Worm (Caenorhabditis elegans): Measurements from ENCODE around the gene C45H4.21.

The C45H4.21 gene

ce11 chrV:2132675-2133074 is 16.7 kb downstream of the C45H4.21 start:
- peak; percentile 12 for TF ChIP-seq hmg-11 (tag; optimal IDR thresholded peaks at IDR 0.05)
- TF ChIP-seq nhr-12 (tag; optimal IDR thresholded peaks at IDR 0.05): no peak
- TF ChIP-seq nhr-25 (tag; optimal IDR thresholded peaks at IDR 0.05): no peak

ce11 chrV:2126996-2127585 is 22.2 kb downstream of the C45H4.21 start, which contains the start of gene ldp-1:
Gene ldp-1 (plus strand): TSS chrV:2127535.
- TF ChIP-seq nhr-25 (tag; optimal IDR thresholded peaks at IDR 0.05) (peak; percentile 32), pqm-1 (tag; optimal IDR thresholded peaks at IDR 0.05) (peak; percentile 25), R02D3.7 (tag; optimal IDR thresholded peaks at IDR 0.05) (peak; percentile 6), nhr-43 (tag; optimal IDR thresholded peaks at IDR 0.05; ENCODE audit: poor library complexity, severe bottlenecking) (peak; percentile 83), fos-1 (tag; optimal IDR thresholded peaks at IDR 0.05) (no peak), nhr-23 (tag; optimal IDR thresholded peaks at IDR 0.05) (peak; percentile 55), egl-5 (tag; optimal IDR thresholded peaks at IDR 0.05) (no peak), snpc-4 (tag; optimal IDR thresholded peaks at IDR 0.05) (peak; percentile 30), lin-15B (tag; optimal IDR thresholded peaks at IDR 0.05) (peak; percentile 73), nfya-1 (tag; optimal IDR thresholded peaks at IDR 0.05; ENCODE audit: insufficient read depth) (peak; percentile 65), lsy-12 (tag; optimal IDR thresholded peaks at IDR 0.05) (peak; percentile 66), nhr-237 (tag; optimal IDR thresholded peaks at IDR 0.05) (no peak), eor-1 (tag; optimal IDR thresholded peaks at IDR 0.05) (peak in 1 of 2 experiments; percentile 44), fkh-10 (GFP tag; optimal IDR thresholded peaks at IDR 0.05) (peak; percentile 4), pha-4 (tag; optimal IDR thresholded peaks at IDR 0.05) (peak; percentile 57)

- TF ChIP-seq lin-39 (tag; optimal IDR thresholded peaks at IDR 0.05): peak; percentile 11
- TF ChIP-seq elt-2 (tag; optimal IDR thresholded peaks at IDR 0.05): peak; percentile 21
- no peak for TF ChIP-seq lin-15B (tag; optimal IDR thresholded peaks at IDR 0.05)
- TF ChIP-seq nhr-77 (tag; optimal IDR thresholded peaks at IDR 0.05): no peak
These were observed 22.8 kb downstream of the C45H4.21 start for ce11 chrV:2126554-2126953.

DNA sequence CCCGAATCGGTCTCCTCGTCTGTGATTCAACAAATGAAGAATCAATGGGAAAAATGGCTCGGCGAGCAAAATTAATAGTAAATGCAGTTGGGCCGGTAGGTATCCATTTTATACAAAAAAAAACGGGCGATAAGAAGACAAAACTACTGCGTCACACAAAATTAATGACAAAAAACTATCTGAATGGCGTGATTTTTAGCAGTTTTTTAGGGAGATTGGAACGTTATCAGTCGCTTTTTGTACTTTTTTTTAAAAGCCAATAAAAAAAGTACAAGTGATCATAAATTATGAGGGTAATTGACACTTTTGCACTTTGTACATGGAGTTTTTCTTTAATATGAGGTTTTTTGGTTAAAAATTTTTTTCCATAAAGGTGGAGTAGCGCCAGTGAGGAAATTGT is 26.2 kb downstream of the C45H4.21 start:
- TF ChIP-seq elt-2 (tag; optimal IDR thresholded peaks at IDR 0.05) (peak; percentile 84), pqm-1 (tag; optimal IDR thresholded peaks at IDR 0.05) (peak; percentile 72), unc-62 (GFP tag; optimal IDR thresholded peaks at IDR 0.05) (no peak)

DNA sequence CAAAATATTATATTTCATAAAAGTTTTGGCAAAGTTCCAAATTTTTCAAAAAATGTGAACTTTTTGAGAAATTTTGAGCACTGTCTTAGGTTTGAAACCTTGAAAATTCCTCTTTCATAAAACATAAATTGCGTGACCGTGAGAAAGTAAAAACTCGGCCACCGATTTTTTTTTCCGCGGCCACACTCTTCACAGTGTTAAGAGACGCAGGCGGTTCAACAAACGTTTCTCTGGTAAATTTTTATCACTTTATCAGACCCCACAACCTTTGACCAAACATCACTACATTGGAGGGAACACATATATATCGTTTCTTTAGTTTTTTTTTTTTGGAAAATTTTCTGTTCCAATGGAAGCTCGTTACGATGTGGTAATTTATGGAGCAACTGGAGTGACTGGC is 26.8 kb downstream of the C45H4.21 start, which contains the start of gene F22F7.2:
Gene F22F7.2, plus strand, starts transcription at position 266 of the 400 bp plus-strand sequence.
- peak; percentile 3 for TF ChIP-seq nfya-1 (tag; optimal IDR thresholded peaks at IDR 0.05; ENCODE audit: insufficient read depth)
- TF ChIP-seq pqm-1 (tag; optimal IDR thresholded peaks at IDR 0.05): peak; percentile 31
- no peak for TF ChIP-seq lin-15B (tag; optimal IDR thresholded peaks at IDR 0.05)
- TF ChIP-seq ceh-82 (tag; optimal IDR thresholded peaks at IDR 0.05): no peak
- peak; percentile 52 for TF ChIP-seq elt-2 (tag; optimal IDR thresholded peaks at IDR 0.05)

DNA sequence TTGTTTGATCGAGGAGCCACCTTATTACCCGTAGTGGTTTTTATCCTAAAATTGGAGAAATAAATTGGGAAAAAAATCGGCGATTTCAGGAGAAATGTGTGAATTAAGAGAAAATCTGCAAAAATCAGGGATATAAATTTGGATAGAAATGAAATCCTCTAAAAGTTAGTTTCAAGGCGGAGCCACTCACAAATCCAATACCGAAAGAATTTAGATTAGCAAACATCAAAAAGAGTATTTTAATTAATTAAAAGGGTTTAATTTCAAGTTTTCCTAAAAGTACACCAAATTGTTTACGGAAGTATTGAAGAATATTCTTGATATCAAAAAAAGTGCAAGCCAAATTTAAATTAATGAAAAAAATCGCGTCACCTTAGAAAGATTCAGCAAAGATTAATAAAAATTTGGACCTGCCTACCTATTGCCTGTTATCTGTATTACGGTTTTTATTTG is 27.4 kb downstream of the C45H4.21 start, which contains the start of gene F22F7.8:
Gene F22F7.8, minus strand, starts transcription at position 51 of the 453 bp plus-strand sequence.
- TF ChIP-seq nhr-77 (tag; optimal IDR thresholded peaks at IDR 0.05): no peak
- no peak for TF ChIP-seq lin-39 (tag; optimal IDR thresholded peaks at IDR 0.05)
- no peak for TF ChIP-seq jun-1 (tag; optimal IDR thresholded peaks at IDR 0.05)
- no peak for TF ChIP-seq pqm-1 (tag; optimal IDR thresholded peaks at IDR 0.05)
- TF ChIP-seq hmg-11 (tag; optimal IDR thresholded peaks at IDR 0.05): no peak
- no peak for TF ChIP-seq fkh-10 (GFP tag; optimal IDR thresholded peaks at IDR 0.05)
- no peak for TF ChIP-seq ceh-82 (tag; optimal IDR thresholded peaks at IDR 0.05)
- TF ChIP-seq elt-1 (tag; optimal IDR thresholded peaks at IDR 0.05): no peak
- TF ChIP-seq nhr-76 (tag; optimal IDR thresholded peaks at IDR 0.05): no peak
- TF ChIP-seq egl-5 (tag; optimal IDR thresholded peaks at IDR 0.05): no peak
- no peak for TF ChIP-seq nhr-43 (tag; optimal IDR thresholded peaks at IDR 0.05; ENCODE audit: poor library complexity, severe bottlenecking)
- no peak for TF ChIP-seq nhr-237 (tag; optimal IDR thresholded peaks at IDR 0.05)

ce11 chrV:2119529-2119928 is 29.8 kb downstream of the C45H4.21 start, which contains the start of gene F22F7.11:
Gene F22F7.11 (plus strand): TSS chrV:2119829.
- no peak for TF ChIP-seq nhr-77 (tag; optimal IDR thresholded peaks at IDR 0.05)
- no peak for TF ChIP-seq pqm-1 (tag; optimal IDR thresholded peaks at IDR 0.05)
- TF ChIP-seq nhr-11 (tag; optimal IDR thresholded peaks at IDR 0.05): no peak
- TF ChIP-seq nhr-12 (tag; optimal IDR thresholded peaks at IDR 0.05): no peak
- no peak for TF ChIP-seq egl-27 (tag; optimal IDR thresholded peaks at IDR 0.05)
- TF ChIP-seq snpc-4 (tag; optimal IDR thresholded peaks at IDR 0.05): no peak
- no peak for TF ChIP-seq nhr-25 (tag; optimal IDR thresholded peaks at IDR 0.05)
- TF ChIP-seq ceh-28 (tag; optimal IDR thresholded peaks at IDR 0.05): no peak
- TF ChIP-seq R02D3.7 (tag; optimal IDR thresholded peaks at IDR 0.05): no peak
- TF ChIP-seq fos-1 (tag; optimal IDR thresholded peaks at IDR 0.05): no peak
- no peak for TF ChIP-seq skn-1 (tag; optimal IDR thresholded peaks at IDR 0.05)
- no peak for TF ChIP-seq egl-5 (tag; optimal IDR thresholded peaks at IDR 0.05)
- TF ChIP-seq elt-3 (tag; optimal IDR thresholded peaks at IDR 0.05): no peak
- TF ChIP-seq pha-4 (tag; optimal IDR thresholded peaks at IDR 0.05): no peak
- TF ChIP-seq tbx-2 (tag; optimal IDR thresholded peaks at IDR 0.05): no peak
- TF ChIP-seq unc-62 (GFP tag; optimal IDR thresholded peaks at IDR 0.05): no peak

Measured in whole organism, L3 larva.